Worm (Caenorhabditis elegans) whole organism, L1 larva: ENCODE measurements around the gene lec-1.
A peak's percentile ranks its signal among the peaks of the same experiment; 100 is the strongest.

Experiments
- C04F5.9 ChIP-seq: sonication (generic microtip); optimal IDR thresholded peaks from 2 replicates; lab custom pipeline; 2016; ENCODE audit warnings: missing genetic modification characterization, missing compliant biosample characterization
- C16A3.4 ChIP-seq: fragments of 150-350 bp; optimal IDR thresholded peaks from 2 replicates; lab custom pipeline; 2014; ENCODE audit warnings: missing biosample characterization, missing genetic modification characterization
- C34B4.2 ChIP-seq: sonication (generic microtip); optimal IDR thresholded peaks from 2 replicates; lab custom pipeline; 2017; ENCODE audit warnings: mild to moderate bottlenecking, missing genetic modification characterization, missing compliant biosample characterization
- Y116A8C.19 ChIP-seq: sonication (generic microtip); optimal IDR thresholded peaks from 2 replicates; lab custom pipeline; 2016; ENCODE audit warnings: missing compliant biosample characterization, missing genetic modification characterization, borderline replicate concordance
- aha-1 ChIP-seq: fragments of 150-350 bp; optimal IDR thresholded peaks from 2 replicates; lab custom pipeline; 2014; ENCODE audit warnings: missing biosample characterization, missing genetic modification characterization
- alr-1 ChIP-seq: fragments of 200-800 bp; sonication (Bioruptor generic); optimal IDR thresholded peaks from 2 replicates; lab custom pipeline; 2018; ENCODE audit warnings: borderline replicate concordance, mild to moderate bottlenecking, missing genetic modification characterization, missing compliant biosample characterization
- ama-1 ChIP-seq: fragments of 150-350 bp; optimal IDR thresholded peaks from 2 replicates; lab custom pipeline; 2014
- blmp-1 ChIP-seq: fragments of 150-350 bp; optimal IDR thresholded peaks from 2 replicates; lab custom pipeline; 2014; ENCODE audit warnings: missing biosample characterization, missing genetic modification characterization
- ceh-8 ChIP-seq: fragments of 200-800 bp; sonication (Bioruptor generic); optimal IDR thresholded peaks from 2 replicates; lab custom pipeline; 2018; ENCODE audit warnings: mild to moderate bottlenecking, missing genetic modification characterization, moderate library complexity, missing compliant biosample characterization
- dsc-1 ChIP-seq: sonication (generic microtip); optimal IDR thresholded peaks from 2 replicates; lab custom pipeline; 2016; ENCODE audit warnings: mild to moderate bottlenecking, missing genetic modification characterization, missing compliant biosample characterization
- efl-1 ChIP-seq, 4 experiments: fragments of 150-350 bp; optimal IDR thresholded peaks in 3 of 4; peaks in 1 of 4; 1 replicate in 1 of 4; 2 replicates in 3 of 4; lab custom pipeline; 2014; ENCODE audit warnings: missing biosample characterization in 2 of 4, missing genetic modification characterization in 2 of 4, missing genetic modification reagents in 2 of 4
- efl-3 ChIP-seq: fragments of 200-800 bp; sonication (Bioruptor generic); optimal IDR thresholded peaks from 2 replicates; lab custom pipeline; 2018; ENCODE audit warnings: mild to moderate bottlenecking, missing genetic modification characterization, missing compliant biosample characterization
- egl-27 ChIP-seq, 2 experiments: fragments of 150-350 bp in 1 of 2; sonication (generic microtip); optimal IDR thresholded peaks; 3 replicates each; lab custom pipeline; 2017 to 2018; ENCODE audit warnings: missing biosample characterization in 2 of 2, missing genetic modification characterization in 2 of 2, missing genetic modification reagents in 2 of 2
- elt-2 ChIP-seq: sonication (generic microtip); optimal IDR thresholded peaks from 2 replicates; lab custom pipeline; 2016; ENCODE audit warnings: missing genetic modification characterization, mild to moderate bottlenecking, inconsistent platforms, missing compliant biosample characterization, missing genetic modification reagents
- elt-3 ChIP-seq, 6 experiments: fragments of 150-350 bp in 1 of 6; sonication (generic microtip); optimal IDR thresholded peaks; 2 replicates each; lab custom pipeline; 2017 to 2018; ENCODE audit warnings: missing biosample characterization in 6 of 6, missing genetic modification characterization in 6 of 6, inconsistent platforms in 1 of 6
- ets-5 ChIP-seq: fragments of 200-800 bp; sonication (Bioruptor generic); IDR thresholded peaks from 2 replicates; pipeline ENCODE4 v1.3.6; 2022; ENCODE audit warnings: missing genetic modification characterization, missing compliant biosample characterization
- fkh-10 ChIP-seq: sonication (generic microtip); optimal IDR thresholded peaks from 2 replicates; lab custom pipeline; 2017; ENCODE audit warnings: missing biosample characterization, missing genetic modification reagents, missing genetic modification characterization
- fos-1 ChIP-seq: fragments of 150-350 bp; optimal IDR thresholded peaks from 2 replicates; lab custom pipeline; 2014; ENCODE audit warnings: missing biosample characterization, missing genetic modification characterization
- hlh-4 ChIP-seq: sonication (generic microtip); optimal IDR thresholded peaks from 2 replicates; lab custom pipeline; 2016; ENCODE audit warnings: mild to moderate bottlenecking, missing genetic modification characterization, missing compliant biosample characterization
- isw-1 ChIP-seq: fragments of 200-800 bp; sonication (Bioruptor generic); IDR thresholded peaks from 2 replicates; pipeline ENCODE4 v1.3.6; 2022; ENCODE audit warnings: missing genetic modification characterization, missing compliant biosample characterization
- jun-1 ChIP-seq: fragments of 150-350 bp; optimal IDR thresholded peaks from 2 replicates; lab custom pipeline; 2014; ENCODE audit warnings: missing biosample characterization, missing genetic modification reagents, missing genetic modification characterization
- lin-13 ChIP-seq: fragments of 150-350 bp; optimal IDR thresholded peaks from 2 replicates; lab custom pipeline; 2014; ENCODE audit warnings: missing biosample characterization, missing genetic modification reagents, missing genetic modification characterization
- lin-14 ChIP-seq: fragments of 200-800 bp; sonication (Bioruptor generic); optimal IDR thresholded peaks from 2 replicates; lab custom pipeline; 2018; ENCODE audit warnings: mild to moderate bottlenecking, missing genetic modification characterization, moderate library complexity, missing compliant biosample characterization
- lin-15B ChIP-seq: fragments of 150-350 bp; sonication (generic microtip); optimal IDR thresholded peaks from 3 replicates; lab custom pipeline; 2014; ENCODE audit warnings: missing biosample characterization, missing genetic modification characterization
- lin-35 ChIP-seq, 2 experiments: fragments of 150-350 bp; optimal IDR thresholded peaks; 2 replicates each; lab custom pipeline; 2014; ENCODE audit warnings: missing biosample characterization in 2 of 2, missing genetic modification characterization in 2 of 2, missing genetic modification reagents in 2 of 2
- lin-39 ChIP-seq: fragments of 150-350 bp; optimal IDR thresholded peaks from 2 replicates; lab custom pipeline; 2014; ENCODE audit warnings: missing biosample characterization, missing genetic modification reagents, missing genetic modification characterization
- lir-3 ChIP-seq: sonication (generic microtip); optimal IDR thresholded peaks from 2 replicates; lab custom pipeline; 2016; ENCODE audit warnings: mild to moderate bottlenecking, missing genetic modification characterization, moderate library complexity, missing compliant biosample characterization; ENCODE audit not compliant: poor library complexity
- lsy-2 ChIP-seq, 2 experiments: fragments of 150-350 bp; optimal IDR thresholded peaks; 2 replicates each; lab custom pipeline; 2014; ENCODE audit warnings: missing biosample characterization in 2 of 2, missing genetic modification characterization in 2 of 2
- mab-9 ChIP-seq: fragments of 200-800 bp; sonication (Bioruptor generic); IDR thresholded peaks from 2 replicates; pipeline ENCODE4 v1.3.6; 2022; ENCODE audit warnings: missing genetic modification reagents, missing genetic modification characterization, missing compliant biosample characterization
- mef-2 ChIP-seq: fragments of 150-350 bp; optimal IDR thresholded peaks from 2 replicates; lab custom pipeline; 2014; ENCODE audit warnings: missing biosample characterization, missing genetic modification characterization
- mep-1 ChIP-seq: fragments of 150-350 bp; optimal IDR thresholded peaks from 2 replicates; lab custom pipeline; 2014; ENCODE audit warnings: missing biosample characterization, missing genetic modification characterization
- nhr-19 ChIP-seq: fragments of 200-800 bp; sonication (Bioruptor generic); conservative IDR thresholded peaks from 2 replicates; pipeline ENCODE4 v1.3.6; 2022; ENCODE audit warnings: missing genetic modification characterization, missing compliant biosample characterization
- nhr-237 ChIP-seq: fragments of 150-350 bp; optimal IDR thresholded peaks from 2 replicates; lab custom pipeline; 2014; ENCODE audit warnings: missing biosample characterization, missing genetic modification characterization
- nhr-28 ChIP-seq: fragments of 150-350 bp; optimal IDR thresholded peaks from 2 replicates; lab custom pipeline; 2014; ENCODE audit warnings: missing biosample characterization, missing genetic modification characterization
- nhr-47 ChIP-seq: sonication (generic microtip); optimal IDR thresholded peaks from 2 replicates; lab custom pipeline; 2016; ENCODE audit warnings: mild to moderate bottlenecking, missing genetic modification characterization, moderate library complexity, missing compliant biosample characterization
- nhr-84 ChIP-seq: sonication (generic microtip); optimal IDR thresholded peaks from 2 replicates; lab custom pipeline; 2017; ENCODE audit warnings: missing biosample characterization, missing genetic modification characterization
- pag-3 ChIP-seq: sonication (generic microtip); optimal IDR thresholded peaks from 2 replicates; lab custom pipeline; 2017; ENCODE audit warnings: missing genetic modification characterization, mild to moderate bottlenecking, missing compliant biosample characterization, antibody characterized with exemption, borderline replicate concordance; ENCODE audit not compliant: insufficient read depth
- pax-3 ChIP-seq: fragments of 200-800 bp; sonication (Bioruptor generic); optimal IDR thresholded peaks from 2 replicates; lab custom pipeline; 2018; ENCODE audit warnings: mild to moderate bottlenecking, missing genetic modification characterization, moderate library complexity, missing compliant biosample characterization
- rnt-1 ChIP-seq: sonication (generic microtip); optimal IDR thresholded peaks from 2 replicates; lab custom pipeline; 2016; ENCODE audit warnings: mild to moderate bottlenecking, missing genetic modification characterization, moderate library complexity, missing compliant biosample characterization
- snu-23 ChIP-seq: sonication (generic microtip); optimal IDR thresholded peaks from 2 replicates; lab custom pipeline; 2016; ENCODE audit warnings: missing genetic modification characterization, missing compliant biosample characterization
- sox-4 ChIP-seq: sonication (generic microtip); optimal IDR thresholded peaks from 2 replicates; lab custom pipeline; 2016; ENCODE audit warnings: missing genetic modification characterization, missing compliant biosample characterization
- sup-37 ChIP-seq: fragments of 200-800 bp; sonication (Bioruptor generic); optimal IDR thresholded peaks from 2 replicates; lab custom pipeline; 2018; ENCODE audit warnings: mild to moderate bottlenecking, missing genetic modification characterization, missing compliant biosample characterization
- tlp-1 ChIP-seq: fragments of 150-350 bp; optimal IDR thresholded peaks from 2 replicates; lab custom pipeline; 2014; ENCODE audit warnings: missing biosample characterization, missing genetic modification characterization
- unc-30 ChIP-seq: sonication (generic microtip); optimal IDR thresholded peaks from 2 replicates; lab custom pipeline; 2017; ENCODE audit warnings: missing biosample characterization, missing genetic modification characterization
- unc-62 ChIP-seq: fragments of 150-350 bp; optimal IDR thresholded peaks from 2 replicates; lab custom pipeline; 2014; ENCODE audit warnings: missing biosample characterization, missing genetic modification reagents, missing genetic modification characterization
- unc-86 ChIP-seq: sonication (generic microtip); optimal IDR thresholded peaks from 2 replicates; lab custom pipeline; 2016; ENCODE audit warnings: missing genetic modification characterization, missing compliant biosample characterization
- unc-98 ChIP-seq: fragments of 200-800 bp; sonication (Bioruptor generic); IDR thresholded peaks from 2 replicates; pipeline ENCODE4 v1.3.6; 2022; ENCODE audit warnings: missing genetic modification characterization, missing compliant biosample characterization
- vab-15 ChIP-seq: sonication (generic microtip); optimal IDR thresholded peaks from 2 replicates; lab custom pipeline; 2017; ENCODE audit warnings: missing genotype, mild to moderate bottlenecking, missing genetic modification characterization, missing compliant biosample characterization
- xbp-1 ChIP-seq: sonication (generic microtip); optimal IDR thresholded peaks from 2 replicates; lab custom pipeline; 2016; ENCODE audit warnings: missing genetic modification characterization, missing compliant biosample characterization
- zag-1 ChIP-seq: fragments of 150-350 bp; optimal IDR thresholded peaks from 2 replicates; lab custom pipeline; 2014; ENCODE audit warnings: missing biosample characterization, missing genetic modification characterization
- ztf-11 ChIP-seq, 2 experiments: sonication (generic microtip); optimal IDR thresholded peaks; 2 replicates each; lab custom pipeline; 2016 to 2017; ENCODE audit warnings: missing genetic modification characterization in 2 of 2, missing biosample characterization in 1 of 2, missing compliant biosample characterization in 1 of 2
- ztf-4 ChIP-seq: fragments of 150-350 bp; optimal IDR thresholded peaks from 2 replicates; lab custom pipeline; 2014; ENCODE audit warnings: missing biosample characterization, missing genetic modification characterization

The lec-1 gene

ce11 chrII:13156971-13157370 lies 38.4 kb upstream of the lec-1 start, which contains the start of the genes hpr-17 and F32A11.1 (continued):
- TF ChIP-seq Y116A8C.19 (tag; lab: Kevin White, UChicago) (no peak), mab-9 (GFP tag; lab: Robert Waterston, UW) (peak; percentile 76), unc-62 (no peak), jun-1 (peak; percentile 79), fkh-10 (GFP tag; lab: Kevin White, UChicago) (peak; percentile 40), isw-1 (peak; percentile 88), efl-3 (GFP tag; lab: Kevin White, UChicago) (no peak), lsy-2 (tag; optimal IDR thresholded peaks at IDR 0.05; lab: Kevin White, UChicago) (peak; percentile 92 to 93), C16A3.4 (tag; lab: Kevin White, UChicago) (peak; percentile 86), lin-39 (tag; lab: Kevin White, UChicago) (peak; percentile 83), nhr-28 (no peak), hlh-4 (tag; lab: Kevin White, UChicago) (no peak), fos-1 (peak; percentile 78), ama-1 (lab: Kevin White, UChicago) (peak; percentile 3), dsc-1 (tag; lab: Kevin White, UChicago) (peak; percentile 87), xbp-1 (tag; lab: Kevin White, UChicago) (peak; percentile 84), ets-5 (GFP tag; lab: Robert Waterston, UW) (no peak), elt-3 (tag; optimal IDR thresholded peaks at IDR 0.05; lab: Kevin White, UChicago) (peak in 2 of 6 experiments; percentile 76 to 85), lir-3 (tag; lab: Kevin White, UChicago) (peak; percentile 77), nhr-19 (GFP tag; lab: Robert Waterston, UW) (peak; percentile 92), snu-23 (peak; percentile 92), pag-3 (tag; lab: Kevin White, UChicago) (no peak), nhr-237 (tag; lab: Kevin White, UChicago) (no peak), ztf-4 (tag; lab: Kevin White, UChicago) (peak; percentile 22), mef-2 (tag; lab: Kevin White, UChicago) (peak; percentile 13), egl-27 (tag; optimal IDR thresholded peaks at IDR 0.05; lab: Kevin White, UChicago) (peak in 1 of 2 experiments; percentile 12), nhr-84 (tag; lab: Kevin White, UChicago) (no peak), ztf-11 (tag; optimal IDR thresholded peaks at IDR 0.05; lab: Kevin White, UChicago) (peak in 1 of 2 experiments; percentile 53), nhr-47 (peak; percentile 94), elt-2 (peak; percentile 64), aha-1 (tag; lab: Kevin White, UChicago) (peak; percentile 27), sox-4 (tag; lab: Kevin White, UChicago) (peak; percentile 33), sup-37 (GFP tag; lab: Kevin White, UChicago) (peak; percentile 66), lin-15B (tag; lab: Kevin White, UChicago) (peak; percentile 90), alr-1 (tag; lab: Kevin White, UChicago) (no peak), unc-98 (GFP tag; lab: Robert Waterston, UW) (peak; percentile 75), zag-1 (tag; lab: Kevin White, UChicago) (no peak), blmp-1 (peak; percentile 54), unc-30 (no peak), unc-86 (tag; lab: Kevin White, UChicago) (peak; percentile 85), C34B4.2 (no peak), efl-1 (optimal IDR thresholded peaks at IDR 0.05; lab: Kevin White, UChicago) (peak; percentile 98 to 99), efl-1 (GFP tag; optimal IDR thresholded peaks at IDR 0.05 in 1 of 2; lab: Kevin White, UChicago) (peak; percentile 99 to 100), vab-15 (tag; lab: Kevin White, UChicago) (no peak), lin-13 (GFP tag; lab: Kevin White, UChicago) (peak; percentile 85), ceh-8 (GFP tag; lab: Kevin White, UChicago) (peak; percentile 75), C04F5.9 (tag; lab: Kevin White, UChicago) (peak; percentile 69), pax-3 (tag; lab: Kevin White, UChicago) (peak; percentile 70), tlp-1 (tag; lab: Kevin White, UChicago) (no peak), lin-35 (GFP tag; optimal IDR thresholded peaks at IDR 0.05; lab: Kevin White, UChicago) (peak; percentile 99), mep-1 (tag; lab: Kevin White, UChicago) (peak; percentile 95), lin-14 (GFP tag; lab: Kevin White, UChicago) (peak; percentile 83), rnt-1 (tag; lab: Kevin White, UChicago) (peak; percentile 96)
